Fruit fly (Drosophila melanogaster): Measurements from ENCODE around the gene E5.

E5 gene

DNA sequence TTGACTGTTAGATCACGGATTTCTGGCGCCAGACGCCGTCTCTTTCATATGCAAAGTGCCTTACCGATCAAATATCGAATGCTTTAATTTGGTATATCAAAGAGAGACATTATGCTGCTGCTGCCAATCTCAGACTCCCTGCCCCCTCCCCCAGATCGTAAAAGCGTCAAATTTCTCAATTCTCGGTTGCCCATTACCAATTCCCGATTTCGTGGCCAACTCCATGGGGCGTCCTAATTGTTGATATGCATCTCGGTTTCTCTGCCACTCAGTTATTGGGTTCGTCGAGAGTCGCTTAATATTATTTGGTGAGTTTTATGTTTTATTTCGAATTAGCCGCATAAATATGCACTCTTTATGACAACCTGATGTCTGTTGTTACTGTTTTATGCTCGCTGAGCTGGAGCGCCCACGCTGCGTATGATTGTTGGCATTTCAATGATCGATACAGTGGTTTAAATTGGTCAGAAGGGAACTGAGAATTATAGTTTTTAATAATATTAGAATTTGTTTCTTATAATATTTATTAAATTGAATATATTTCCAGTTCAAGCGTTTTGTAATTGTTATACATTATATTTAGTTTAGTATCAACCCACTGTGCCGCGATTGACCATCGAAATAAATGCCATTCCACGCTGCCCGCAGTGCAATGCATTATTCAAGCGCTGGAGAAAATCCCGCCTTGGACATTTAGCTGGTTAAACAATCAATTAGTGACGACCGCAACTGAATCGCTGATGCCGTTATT, 32.8 kb upstream of the E5 start (continued):
- no peak for TF ChIP-seq CG14965 (GFP tag; optimal IDR thresholded peaks at IDR 0.05; ENCODE audit: borderline replicate concordance)
- no peak for TF ChIP-seq MBD-R2 (GFP tag; IDR thresholded peaks at IDR 0.05)
- TF ChIP-seq CG13123 (GFP tag; optimal IDR thresholded peaks at IDR 0.05), result no peak
- peak; percentile 7 for TF ChIP-seq run (tag; optimal IDR thresholded peaks at IDR 0.05)
- TF ChIP-seq Mes4 (GFP tag; optimal IDR thresholded peaks at IDR 0.05), result no peak
- no peak for TF ChIP-seq bcd (GFP tag; optimal IDR thresholded peaks at IDR 0.05)
- TF ChIP-seq sima (GFP tag; optimal IDR thresholded peaks at IDR 0.05), result no peak
- no peak for TF ChIP-seq trh (GFP tag; optimal IDR thresholded peaks at IDR 0.05)
- no peak for TF ChIP-seq exex (tag; optimal IDR thresholded peaks at IDR 0.05)
- TF ChIP-seq dpn (GFP tag; optimal IDR thresholded peaks at IDR 0.05), result peak in 1 of 2 experiments; percentile 12
- TF ChIP-seq CG16863 (GFP tag; optimal IDR thresholded peaks at IDR 0.05), result no peak
- TF ChIP-seq CG11723 (GFP tag; optimal IDR thresholded peaks at IDR 0.05), result no peak
- no peak for TF ChIP-seq yki (optimal IDR thresholded peaks at IDR 0.05)
- TF ChIP-seq Ada2b (GFP tag; IDR thresholded peaks at IDR 0.05), result peak; percentile 39; the same call in 1 of the 2 replicates
- TF ChIP-seq CG10462 (GFP tag; optimal IDR thresholded peaks at IDR 0.05), result no peak
- TF ChIP-seq CG30020 (tag; optimal IDR thresholded peaks at IDR 0.05), result no peak
- no peak for TF ChIP-seq CG10565 (GFP tag; optimal IDR thresholded peaks at IDR 0.05)
- TF ChIP-seq CG9215 (GFP tag; IDR thresholded peaks at IDR 0.05), result no peak
- no peak for TF ChIP-seq Hr78 (GFP tag; optimal IDR thresholded peaks at IDR 0.05)
- no peak for TF ChIP-seq CG1832 (GFP tag; optimal IDR thresholded peaks at IDR 0.05)
- TF ChIP-seq CG3838 (GFP tag; optimal IDR thresholded peaks at IDR 0.05), result no peak
- no peak for TF ChIP-seq CG7786 (GFP tag; optimal IDR thresholded peaks at IDR 0.05)
- no peak for TF ChIP-seq CG8281 (tag; optimal IDR thresholded peaks at IDR 0.05)
- TF ChIP-seq gsb (GFP tag; IDR thresholded peaks at IDR 0.05), result no peak
- TF ChIP-seq pnt (GFP tag; optimal IDR thresholded peaks at IDR 0.05), result no peak
- TF ChIP-seq Opbp (GFP tag; IDR thresholded peaks at IDR 0.05; ENCODE audit: partially characterized antibody), result no peak
- TF ChIP-seq CG33213 (GFP tag; optimal IDR thresholded peaks at IDR 0.05), result no peak
- no peak for TF ChIP-seq chif (GFP tag; optimal IDR thresholded peaks at IDR 0.05)
- peak; percentile 58 for TF ChIP-seq nmo (GFP tag; optimal IDR thresholded peaks at IDR 0.05)
- TF ChIP-seq CG11504 (tag; optimal IDR thresholded peaks at IDR 0.05), result peak; percentile 72
- peak; percentile 62 for TF ChIP-seq Sox100B (GFP tag; optimal IDR thresholded peaks at IDR 0.05)
- TF ChIP-seq gcm (GFP tag; optimal IDR thresholded peaks at IDR 0.05), result peak; percentile 39
- TF ChIP-seq ro (GFP tag; IDR thresholded peaks at IDR 0.05), result no peak
- TF ChIP-seq fd3F (GFP tag; optimal IDR thresholded peaks at IDR 0.05), result no peak
- TF ChIP-seq CG8089 (GFP tag; optimal IDR thresholded peaks at IDR 0.05), result no peak
- no peak for TF ChIP-seq D19B (GFP tag; optimal IDR thresholded peaks at IDR 0.05)
- no peak for TF ChIP-seq CG12659 (GFP tag; optimal IDR thresholded peaks at IDR 0.05)
- peak; percentile 60 for TF ChIP-seq tgo (GFP tag; IDR thresholded peaks at IDR 0.05)
- peak; percentile 44; the same call in 1 of the 2 replicates for TF ChIP-seq CG32767 (GFP tag; IDR thresholded peaks at IDR 0.05)
- no peak for TF ChIP-seq CG12942 (GFP tag; optimal IDR thresholded peaks at IDR 0.05)
- TF ChIP-seq CoRest (tag; optimal IDR thresholded peaks at IDR 0.05), result peak; percentile 28
- TF ChIP-seq E2f1 (GFP tag; IDR thresholded peaks at IDR 0.05), result 0 out of 2 replicates have a peak, but pooled peaks have one; percentile 29
- TF ChIP-seq Lhr (GFP tag; optimal IDR thresholded peaks at IDR 0.05), result no peak
- TF ChIP-seq CG7745 (tag; optimal IDR thresholded peaks at IDR 0.05), result no peak
- no peak for TF ChIP-seq schlank (tag; optimal IDR thresholded peaks at IDR 0.05)
- no peak for TF ChIP-seq CG12769 (tag; optimal IDR thresholded peaks at IDR 0.05)
- TF ChIP-seq Fer2 (tag; optimal IDR thresholded peaks at IDR 0.05), result no peak
- peak; percentile 22 for TF ChIP-seq trem (tag; optimal IDR thresholded peaks at IDR 0.05)
- TF ChIP-seq fd64A (GFP tag; optimal IDR thresholded peaks at IDR 0.05), result no peak
- no peak for TF ChIP-seq CG5180 (GFP tag; optimal IDR thresholded peaks at IDR 0.05)

All from whole organism, embryonic.